Worm (Caenorhabditis elegans) whole organism, young adult: Measurements from ENCODE around the gene lron-1.

Source experiments
- B0019.2 ChIP-seq: fragments of 200-800 bp; sonication (Bioruptor generic); conservative IDR thresholded peaks from 2 replicates; pipeline ENCODE4 v1.3.6; 2022; ENCODE audit warnings: missing genetic modification reagents, missing genetic modification characterization, missing compliant biosample characterization
- B0035.1 ChIP-seq: sonication (generic microtip); optimal IDR thresholded peaks from 2 replicates; lab custom pipeline; 2016; ENCODE audit warnings: missing genetic modification characterization, mild to moderate bottlenecking, missing compliant biosample characterization, missing genotype, missing genetic modification reagents
- C06A6.2 ChIP-seq: fragments of 200-800 bp; sonication (Bioruptor generic); conservative IDR thresholded peaks from 2 replicates; pipeline ENCODE4 v1.3.6; 2022; ENCODE audit warnings: missing genetic modification characterization, missing compliant biosample characterization
- C17E4.6 ChIP-seq: fragments of 200-800 bp; sonication (Bioruptor generic); IDR thresholded peaks from 2 replicates; pipeline ENCODE4 v1.3.6; 2022; ENCODE audit warnings: missing genetic modification reagents, missing genetic modification characterization, missing compliant biosample characterization
- F55B11.4 ChIP-seq: sonication (generic microtip); optimal IDR thresholded peaks from 2 replicates; lab custom pipeline; 2016; ENCODE audit warnings: missing compliant biosample characterization, missing genetic modification characterization, borderline replicate concordance; ENCODE audit not compliant: insufficient read depth
- T26A5.8 ChIP-seq: sonication (generic microtip); optimal IDR thresholded peaks from 2 replicates; lab custom pipeline; 2016; ENCODE audit warnings: missing genetic modification characterization, missing compliant biosample characterization
- Y56A3A.18 ChIP-seq: fragments of 200-800 bp; sonication (Bioruptor generic); IDR thresholded peaks from 2 replicates; pipeline ENCODE4 v1.3.6; 2022; ENCODE audit warnings: missing genetic modification reagents, missing genetic modification characterization, missing compliant biosample characterization
- Y79H2A.3 ChIP-seq: fragments of 200-800 bp; sonication (Bioruptor generic); conservative IDR thresholded peaks from 2 replicates; pipeline ENCODE4 v1.3.6; 2022; ENCODE audit warnings: missing genetic modification reagents, missing genetic modification characterization, missing compliant biosample characterization
- Y95B8A.8 ChIP-seq: fragments of 200-800 bp; sonication (Bioruptor generic); IDR thresholded peaks from 2 replicates; pipeline ENCODE4 v1.3.6; 2022; ENCODE audit warnings: missing genetic modification reagents, missing genetic modification characterization, missing compliant biosample characterization
- ama-1 ChIP-seq, 3 experiments: fragments of 150-350 bp in 1 of 3; sonication (generic microtip) in 2 of 3; optimal IDR thresholded peaks; 2 replicates each; lab custom pipeline; 2014 to 2018; ENCODE audit warnings: missing biosample characterization in 2 of 3, missing genetic modification characterization in 2 of 3, missing genetic modification reagents in 2 of 3
- athp-1 ChIP-seq: sonication (generic microtip); optimal IDR thresholded peaks from 2 replicates; lab custom pipeline; 2017; ENCODE audit warnings: mild to moderate bottlenecking, missing genetic modification characterization, missing compliant biosample characterization
- bed-2 ChIP-seq: fragments of 200-800 bp; sonication (Bioruptor generic); IDR thresholded peaks from 2 replicates; pipeline ENCODE4 v1.3.6; 2022; ENCODE audit warnings: missing genetic modification reagents, missing genetic modification characterization, missing compliant biosample characterization
- cebp-2 ChIP-seq: fragments of 200-800 bp; sonication (Bioruptor generic); IDR thresholded peaks from 2 replicates; pipeline ENCODE4 v1.3.6; 2022; ENCODE audit warnings: missing genetic modification characterization, missing compliant biosample characterization
- ceh-100 ChIP-seq: fragments of 200-800 bp; sonication (Bioruptor generic); IDR thresholded peaks from 2 replicates; pipeline ENCODE4 v1.3.6; 2022; ENCODE audit warnings: missing genetic modification reagents, missing genetic modification characterization, missing compliant biosample characterization
- ceh-27 ChIP-seq: fragments of 200-800 bp; sonication (Bioruptor generic); optimal IDR thresholded peaks from 2 replicates; lab custom pipeline; 2018; ENCODE audit warnings: mild to moderate bottlenecking, missing genetic modification characterization, moderate library complexity, missing compliant biosample characterization
- ceh-58 ChIP-seq: fragments of 200-800 bp; sonication (Bioruptor generic); IDR thresholded peaks from 2 replicates; pipeline ENCODE4 v1.3.6; 2022; ENCODE audit warnings: missing genetic modification characterization, missing compliant biosample characterization
- ceh-91 ChIP-seq: fragments of 200-800 bp; sonication (Bioruptor generic); IDR thresholded peaks from 2 replicates; pipeline ENCODE4 v1.3.6; 2022; ENCODE audit warnings: missing genetic modification reagents, missing genetic modification characterization, missing compliant biosample characterization
- die-1 ChIP-seq: sonication (generic microtip); optimal IDR thresholded peaks from 2 replicates; lab custom pipeline; 2016; ENCODE audit warnings: missing genotype, mild to moderate bottlenecking, missing genetic modification characterization, missing compliant biosample characterization
- dpl-1 ChIP-seq: fragments of 150-350 bp; optimal IDR thresholded peaks from 2 replicates; lab custom pipeline; 2014; ENCODE audit warnings: missing biosample characterization, missing genetic modification reagents, missing genetic modification characterization
- ekl-4 ChIP-seq: fragments of 200-800 bp; sonication (Bioruptor generic); IDR thresholded peaks from 2 replicates; pipeline ENCODE4 v1.3.6; 2022; ENCODE audit warnings: missing genetic modification reagents, missing genetic modification characterization, missing compliant biosample characterization
- gei-17 ChIP-seq: fragments of 200-800 bp; sonication (Bioruptor generic); optimal IDR thresholded peaks from 2 replicates; lab custom pipeline; 2018; ENCODE audit warnings: mild to moderate bottlenecking, missing genetic modification characterization, missing compliant biosample characterization
- hlh-26 ChIP-seq: fragments of 200-800 bp; sonication (Bioruptor generic); conservative IDR thresholded peaks from 2 replicates; pipeline ENCODE4 v1.3.6; 2022; ENCODE audit warnings: missing genetic modification reagents, missing genetic modification characterization, missing compliant biosample characterization
- lin-35 ChIP-seq, 3 experiments: fragments of 150-350 bp in 2 of 3; sonication (generic microtip) in 1 of 3; optimal IDR thresholded peaks; 2 replicates each; lab custom pipeline; 2014 to 2018; ENCODE audit warnings: missing biosample characterization in 3 of 3, missing genetic modification characterization in 3 of 3, missing genetic modification reagents in 3 of 3
- lin-54 ChIP-seq: fragments of 200-800 bp; sonication (Bioruptor generic); optimal IDR thresholded peaks from 2 replicates; lab custom pipeline; 2018; ENCODE audit warnings: mild to moderate bottlenecking, missing genetic modification characterization, missing compliant biosample characterization
- madf-6 ChIP-seq: fragments of 200-800 bp; sonication (Bioruptor generic); IDR thresholded peaks from 2 replicates; pipeline ENCODE4 v1.3.6; 2022; ENCODE audit warnings: missing genetic modification reagents, missing genetic modification characterization, missing compliant biosample characterization
- madf-8 ChIP-seq: fragments of 200-800 bp; sonication (Bioruptor generic); conservative IDR thresholded peaks from 2 replicates; pipeline ENCODE4 v1.3.6; 2022; ENCODE audit warnings: missing genetic modification reagents, missing genetic modification characterization, missing compliant biosample characterization
- nfya-1 ChIP-seq: sonication (generic microtip); optimal IDR thresholded peaks from 2 replicates; lab custom pipeline; 2017; ENCODE audit warnings: antibody characterized with exemption, missing compliant biosample characterization, missing genetic modification characterization, borderline replicate concordance; ENCODE audit not compliant: insufficient read depth
- nhr-179 ChIP-seq: sonication (generic microtip); optimal IDR thresholded peaks from 2 replicates; lab custom pipeline; 2016; ENCODE audit warnings: mild to moderate bottlenecking, missing genetic modification characterization, missing compliant biosample characterization
- nhr-80 ChIP-seq: sonication (generic microtip); optimal IDR thresholded peaks from 2 replicates; lab custom pipeline; 2016; ENCODE audit warnings: missing genetic modification characterization, missing compliant biosample characterization
- nhr-90 ChIP-seq: sonication (generic microtip); optimal IDR thresholded peaks from 2 replicates; lab custom pipeline; 2016; ENCODE audit warnings: missing genotype, mild to moderate bottlenecking, missing genetic modification characterization, missing compliant biosample characterization
- pha-4 ChIP-seq: fragments of 150-350 bp; sonication (generic microtip); optimal IDR thresholded peaks from 2 replicates; lab custom pipeline; 2014; ENCODE audit warnings: missing biosample characterization, missing genetic modification reagents, missing genetic modification characterization
- rcor-1 ChIP-seq: fragments of 200-800 bp; sonication (Bioruptor generic); IDR thresholded peaks from 2 replicates; pipeline ENCODE4 v1.3.6; 2022; ENCODE audit warnings: missing genetic modification reagents, missing genetic modification characterization, missing compliant biosample characterization
- snpc-1.1 ChIP-seq: sonication (generic microtip); optimal IDR thresholded peaks from 2 replicates; lab custom pipeline; 2017; ENCODE audit warnings: missing genetic modification characterization, mild to moderate bottlenecking, missing compliant biosample characterization, antibody characterized with exemption, moderate library complexity, missing genotype, missing genetic modification reagents; ENCODE audit not compliant: insufficient read depth
- snpc-3.4 ChIP-seq: sonication (generic microtip); optimal IDR thresholded peaks from 2 replicates; lab custom pipeline; 2017; ENCODE audit warnings: missing genetic modification characterization, mild to moderate bottlenecking, missing compliant biosample characterization, antibody characterized with exemption, moderate library complexity, missing genotype, missing genetic modification reagents
- somi-1 ChIP-seq: fragments of 200-800 bp; sonication (Bioruptor generic); optimal IDR thresholded peaks from 2 replicates; lab custom pipeline; 2018; ENCODE audit warnings: mild to moderate bottlenecking, missing genetic modification characterization, missing compliant biosample characterization
- tlf-1 ChIP-seq: fragments of 200-800 bp; sonication (Bioruptor generic); optimal IDR thresholded peaks from 2 replicates; lab custom pipeline; 2018; ENCODE audit warnings: mild to moderate bottlenecking, missing genetic modification characterization, missing compliant biosample characterization
- unc-62 ChIP-seq: fragments of 150-350 bp; optimal IDR thresholded peaks from 2 replicates; lab custom pipeline; 2014; ENCODE audit warnings: missing biosample characterization, missing genetic modification reagents, missing genetic modification characterization
- zfh-2 ChIP-seq: fragments of 200-800 bp; sonication (Bioruptor generic); conservative IDR thresholded peaks from 2 replicates; pipeline ENCODE4 v1.3.6; 2022; ENCODE audit warnings: missing genetic modification reagents, missing genetic modification characterization, missing compliant biosample characterization
- zim-3 ChIP-seq: sonication (generic microtip); optimal IDR thresholded peaks from 2 replicates; lab custom pipeline; 2017; ENCODE audit warnings: mild to moderate bottlenecking, missing genetic modification characterization, moderate library complexity, missing compliant biosample characterization
- ztf-25 ChIP-seq: fragments of 200-800 bp; sonication (Bioruptor generic); IDR thresholded peaks from 2 replicates; pipeline ENCODE4 v1.3.6; 2022; ENCODE audit warnings: missing genetic modification reagents, missing genetic modification characterization, missing compliant biosample characterization
- ztf-28 ChIP-seq: fragments of 200-800 bp; sonication (Bioruptor generic); IDR thresholded peaks from 2 replicates; pipeline ENCODE4 v1.3.6; 2022; ENCODE audit warnings: missing genetic modification reagents, missing genetic modification characterization, missing compliant biosample characterization

lron-1 gene

ce11 chrX:14541992-14542391, 30.5 kb upstream of the lron-1 start, which contains the start of gene fbxa-81:
TSS of gene fbxa-81 (minus strand) at chrX:14542092.
- no peak for TF ChIP-seq B0035.1 (tag; lab: Kevin White, UChicago)
- TF ChIP-seq ztf-25 (GFP tag; lab: Robert Waterston, UW), result no peak
- no peak for TF ChIP-seq ztf-28
- TF ChIP-seq T26A5.8 (tag; lab: Kevin White, UChicago), result no peak
- TF ChIP-seq C17E4.6, result no peak
- no peak for TF ChIP-seq somi-1 (GFP tag; lab: Kevin White, UChicago)
- TF ChIP-seq ceh-100 (GFP tag; lab: Robert Waterston, UW), result no peak
- no peak for TF ChIP-seq dpl-1 (GFP tag; lab: Kevin White, UChicago)
- TF ChIP-seq pha-4 (tag; lab: Kevin White, UChicago), result no peak

ce11 chrX:14543224-14543623, 29.3 kb upstream of the lron-1 start, which contains the start of gene T24C2.3:
TSS of gene T24C2.3 (plus strand) at chrX:14543524.
- TF ChIP-seq Y95B8A.8 (GFP tag; lab: Robert Waterston, UW), result no peak
- no peak for TF ChIP-seq bed-2
- TF ChIP-seq B0019.2 (GFP tag; lab: Robert Waterston, UW), result no peak
- no peak for TF ChIP-seq nhr-179
- TF ChIP-seq Y56A3A.18, result no peak
- no peak for TF ChIP-seq C06A6.2
- TF ChIP-seq gei-17, result no peak
- no peak for TF ChIP-seq tlf-1 (GFP tag; lab: Kevin White, UChicago)
- no peak for TF ChIP-seq ceh-58 (GFP tag; lab: Robert Waterston, UW)
- TF ChIP-seq F55B11.4 (tag; lab: Kevin White, UChicago), result no peak
- TF ChIP-seq snpc-1.1 (tag; lab: Kevin White, UChicago), result no peak
- TF ChIP-seq rcor-1 (GFP tag; lab: Robert Waterston, UW), result no peak
- TF ChIP-seq zfh-2, result no peak
- TF ChIP-seq madf-6, result no peak
- TF ChIP-seq nfya-1 (tag; lab: Kevin White, UChicago), result no peak
- no peak for TF ChIP-seq nhr-80 (tag; lab: Kevin White, UChicago)
- no peak for TF ChIP-seq die-1 (tag; lab: Kevin White, UChicago)

- no peak for TF ChIP-seq hlh-26 (GFP tag; lab: Robert Waterston, UW)
- no peak for TF ChIP-seq zim-3
- TF ChIP-seq ceh-27 (GFP tag; lab: Kevin White, UChicago), result no peak
- no peak for TF ChIP-seq ekl-4 (GFP tag; lab: Robert Waterston, UW)
- TF ChIP-seq Y79H2A.3 (GFP tag; lab: Robert Waterston, UW), result no peak
- TF ChIP-seq lin-35 (GFP tag; optimal IDR thresholded peaks at IDR 0.05; lab: Kevin White, UChicago), result no peak
- no peak for TF ChIP-seq ceh-91 (GFP tag; lab: Robert Waterston, UW)
- TF ChIP-seq ama-1 (optimal IDR thresholded peaks at IDR 0.05; lab: Kevin White, UChicago), result no peak
- TF ChIP-seq ama-1 (GFP tag; optimal IDR thresholded peaks at IDR 0.05; lab: Kevin White, UChicago), result no peak
- TF ChIP-seq cebp-2 (GFP tag; lab: Robert Waterston, UW), result no peak
- TF ChIP-seq Y95B8A.8 (GFP tag; lab: Robert Waterston, UW), result no peak
- no peak for TF ChIP-seq gei-17
- TF ChIP-seq lin-54 (GFP tag; lab: Kevin White, UChicago), result no peak
- TF ChIP-seq snpc-3.4 (tag; lab: Kevin White, UChicago), result no peak
- TF ChIP-seq unc-62 (GFP tag; lab: Kevin White, UChicago), result no peak
- no peak for TF ChIP-seq die-1 (tag; lab: Kevin White, UChicago)
- no peak for TF ChIP-seq madf-8 (GFP tag; lab: Robert Waterston, UW)
- TF ChIP-seq nhr-90 (tag; lab: Kevin White, UChicago), result no peak
- TF ChIP-seq athp-1 (tag; lab: Kevin White, UChicago), result no peak
These were observed 27.0 kb upstream of the lron-1 start, which contains the start of gene enri-2 for ce11 chrX:14545543-14545942. TSS of gene enri-2 (plus strand) at chrX:14545843.
